Fruit fly (Drosophila melanogaster) Kc167 (cell line): ENCODE measurements around the gene CG17191.

Experiments
- Myc ChIP-seq: fragments of >200 bp; optimal IDR thresholded peaks from 2 replicates; lab custom pipeline; 2017; ENCODE audit warnings: missing external identifiers
- Sin3A ChIP-seq: fragments of >200 bp; optimal IDR thresholded peaks from 2 replicates; lab custom pipeline; 2018; ENCODE audit warnings: missing external identifiers
- h ChIP-seq: fragments of >200 bp; optimal IDR thresholded peaks from 3 replicates; lab custom pipeline; 2018; ENCODE audit warnings: missing external identifiers
- insv ChIP-seq: fragments of >200 bp; optimal IDR thresholded peaks from 3 replicates; lab custom pipeline; 2018; ENCODE audit warnings: missing external identifiers
- psq ChIP-seq: fragments of >200 bp; optimal IDR thresholded peaks from 2 replicates; lab custom pipeline; 2017; ENCODE audit warnings: missing external identifiers
- ttk ChIP-seq: sonication (Bioruptor generic); optimal IDR thresholded peaks from 2 replicates; lab custom pipeline; 2017; ENCODE audit warnings: missing external identifiers

CG17191 gene

DNA sequence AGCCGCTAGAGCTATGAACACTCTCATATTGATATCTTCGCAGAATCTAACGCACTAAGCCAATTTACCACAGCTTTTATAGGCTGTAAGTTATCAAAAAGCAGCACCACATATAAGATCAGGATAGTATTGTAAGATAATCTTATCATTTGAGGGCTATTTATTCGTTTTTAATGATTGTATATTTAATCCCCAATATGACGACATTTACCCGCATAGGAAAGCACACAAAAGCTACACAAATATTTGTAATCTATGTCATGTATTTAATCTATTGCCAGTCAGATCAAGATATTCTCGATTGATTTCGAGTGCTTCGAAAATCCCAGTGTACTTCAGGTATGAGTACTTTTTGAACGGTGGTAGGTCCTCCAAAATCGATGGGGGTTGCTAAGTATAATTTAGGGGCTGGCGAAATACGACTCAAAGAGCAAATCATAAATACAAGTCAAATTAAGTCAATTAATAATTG is at the start of gene CG17191:
TSS of gene CG17191 (minus strand) at position 51 of the 472 bp plus-strand sequence.
- TF ChIP-seq Sin3A (lab: Kevin White, UChicago) (no peak), insv (lab: Kevin White, UChicago) (no peak), h (lab: Kevin White, UChicago) (no peak), Myc (lab: Kevin White, UChicago) (no peak), psq (lab: Kevin White, UChicago) (no peak), ttk (lab: Kevin White, UChicago) (no peak)

DNA sequence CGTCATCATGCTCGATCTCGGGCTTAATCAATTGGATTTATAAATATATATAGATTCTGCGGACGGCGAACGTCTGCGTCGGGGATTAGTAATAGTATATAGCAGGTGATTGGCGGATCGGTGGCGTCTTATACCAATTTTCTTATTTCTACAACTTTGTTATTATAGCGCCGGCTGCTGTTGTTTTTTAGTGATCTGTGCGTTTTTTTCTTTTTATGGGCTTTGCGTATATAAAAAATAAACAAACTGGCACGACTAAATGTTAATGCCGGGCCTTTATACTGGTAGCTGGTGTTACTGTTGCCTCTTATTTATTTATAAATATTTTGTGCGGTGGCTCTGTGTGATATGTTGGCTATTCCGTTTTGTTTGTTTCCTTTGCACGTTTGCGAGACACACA is 49.6 kb upstream of the CG17191 start:
- TF ChIP-seq Myc (lab: Kevin White, UChicago) (no peak), ttk (lab: Kevin White, UChicago) (no peak), insv (lab: Kevin White, UChicago) (no peak), Sin3A (lab: Kevin White, UChicago) (no peak), h (lab: Kevin White, UChicago) (no peak), psq (lab: Kevin White, UChicago) (no peak)

DNA sequence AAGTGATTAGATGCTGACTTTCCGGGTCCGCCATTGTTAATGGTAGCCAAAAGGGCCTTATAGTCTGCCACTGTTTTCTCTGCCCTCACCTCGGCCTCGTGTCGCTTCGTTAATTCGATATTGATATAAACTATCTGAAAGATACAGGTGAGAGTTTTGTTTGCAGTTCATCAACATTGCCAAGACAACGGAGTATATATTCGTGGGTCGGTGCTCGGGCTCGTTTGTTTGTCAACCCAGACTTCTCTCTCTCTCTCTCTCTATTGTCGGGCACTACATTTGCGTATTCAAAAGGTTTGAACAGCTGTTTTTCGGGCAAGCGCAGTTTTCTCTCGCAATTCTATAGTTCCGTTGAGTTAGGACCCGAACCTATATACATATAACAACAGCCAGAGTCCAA is 47.8 kb upstream of the CG17191 start:
- TF ChIP-seq ttk (lab: Kevin White, UChicago) (no peak), psq (lab: Kevin White, UChicago) (no peak)

DNA sequence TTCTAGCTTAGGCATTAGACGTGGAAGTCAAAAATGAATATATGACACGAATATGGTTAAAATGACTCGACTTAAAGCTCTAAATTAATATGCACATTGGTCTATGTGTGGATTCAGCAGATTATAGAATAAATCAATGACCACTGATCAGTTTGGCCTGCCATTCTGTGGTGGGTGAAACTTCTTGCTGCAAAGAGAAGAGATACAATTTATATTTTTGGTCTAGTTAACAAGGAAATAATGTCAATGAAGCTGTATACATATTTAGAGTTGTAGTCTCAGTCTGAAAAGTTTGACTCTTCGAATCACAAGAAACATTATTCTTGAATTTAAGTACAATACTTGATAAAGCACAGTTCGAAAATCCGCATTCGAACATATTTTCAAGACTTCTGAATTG is 45.6 kb upstream of the CG17191 start, which contains the start of gene CG43935:
TSS of gene CG43935 (plus strand) at position 301 of the 400 bp plus-strand sequence.
- TF ChIP-seq Sin3A (lab: Kevin White, UChicago): no peak
- no peak for TF ChIP-seq insv (lab: Kevin White, UChicago)
- no peak for TF ChIP-seq h (lab: Kevin White, UChicago)
- TF ChIP-seq ttk (lab: Kevin White, UChicago): no peak
- no peak for TF ChIP-seq Myc (lab: Kevin White, UChicago)
- no peak for TF ChIP-seq psq (lab: Kevin White, UChicago)

DNA sequence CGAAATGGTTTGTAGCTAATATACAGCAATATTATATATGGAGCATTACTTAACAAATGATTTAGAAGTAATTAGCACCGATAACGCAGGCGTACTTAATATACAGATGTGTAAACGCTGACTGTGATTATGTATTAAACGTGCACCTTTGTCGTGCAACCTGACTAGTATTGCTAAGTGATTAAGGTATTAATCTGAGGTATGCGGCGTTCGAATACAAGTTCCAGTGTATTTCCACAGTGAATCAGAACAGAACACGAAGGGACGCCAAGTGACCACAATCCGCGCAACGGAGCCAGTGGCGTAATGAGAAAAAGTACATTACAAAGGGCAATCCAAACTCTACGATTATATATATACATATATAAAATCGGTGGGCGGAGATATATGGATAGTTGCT is 44.5 kb upstream of the CG17191 start, which contains the start of gene Nep5:
TSS of gene Nep5 (minus strand) at position 101 of the 400 bp plus-strand sequence.
- no peak for TF ChIP-seq Myc (lab: Kevin White, UChicago)
- no peak for TF ChIP-seq h (lab: Kevin White, UChicago)
- no peak for TF ChIP-seq psq (lab: Kevin White, UChicago)
- no peak for TF ChIP-seq Sin3A (lab: Kevin White, UChicago)
- no peak for TF ChIP-seq ttk (lab: Kevin White, UChicago)
- TF ChIP-seq insv (lab: Kevin White, UChicago): no peak

DNA sequence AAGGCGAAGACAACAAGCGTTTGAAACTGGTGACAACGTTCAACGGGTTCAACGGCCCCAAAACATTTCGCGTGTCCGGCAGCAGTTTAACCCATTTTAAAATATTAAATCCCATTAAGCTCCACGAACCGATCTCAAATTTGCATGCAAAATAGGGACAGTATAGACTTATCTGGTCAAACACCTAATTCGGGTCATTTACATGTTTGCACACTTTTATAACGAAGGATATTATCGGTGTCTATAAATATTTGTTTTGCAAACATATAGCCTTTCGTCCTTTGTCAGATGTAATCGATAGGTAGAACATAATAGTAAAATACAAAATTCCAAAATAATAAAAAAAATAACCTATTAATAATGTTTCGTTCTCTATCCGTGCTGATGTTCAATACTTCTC is 42.4 kb upstream of the CG17191 start, which contains the start of gene CG34292:
TSS of gene CG34292 (plus strand) at position 301 of the 400 bp plus-strand sequence.
- TF ChIP-seq psq (lab: Kevin White, UChicago): no peak
- TF ChIP-seq Myc (lab: Kevin White, UChicago): no peak
- no peak for TF ChIP-seq Sin3A (lab: Kevin White, UChicago)
- no peak for TF ChIP-seq insv (lab: Kevin White, UChicago)
- TF ChIP-seq ttk (lab: Kevin White, UChicago): no peak

DNA sequence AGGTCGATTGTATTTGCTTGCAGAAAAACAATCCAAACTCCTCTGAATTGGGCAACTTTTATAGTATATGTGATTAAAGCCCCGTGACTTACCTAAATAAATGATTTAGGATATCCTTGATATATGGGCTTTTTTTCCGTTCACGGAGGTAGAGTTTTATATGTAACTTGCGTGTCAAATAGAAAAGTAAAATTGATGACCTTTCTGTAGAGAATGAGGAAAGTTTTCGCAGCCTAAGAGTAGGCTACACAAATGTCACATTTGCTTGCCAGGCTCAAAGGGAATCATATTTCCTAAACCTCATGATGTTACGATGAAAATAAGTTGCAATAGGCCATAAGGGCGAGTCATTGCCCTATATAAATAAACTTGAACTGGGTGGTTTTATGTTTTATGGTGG is 36.6 kb upstream of the CG17191 start:
- TF ChIP-seq Sin3A (lab: Kevin White, UChicago) (no peak), h (lab: Kevin White, UChicago) (no peak), insv (lab: Kevin White, UChicago) (no peak), Myc (lab: Kevin White, UChicago) (no peak), ttk (lab: Kevin White, UChicago) (no peak), psq (lab: Kevin White, UChicago) (no peak)

DNA sequence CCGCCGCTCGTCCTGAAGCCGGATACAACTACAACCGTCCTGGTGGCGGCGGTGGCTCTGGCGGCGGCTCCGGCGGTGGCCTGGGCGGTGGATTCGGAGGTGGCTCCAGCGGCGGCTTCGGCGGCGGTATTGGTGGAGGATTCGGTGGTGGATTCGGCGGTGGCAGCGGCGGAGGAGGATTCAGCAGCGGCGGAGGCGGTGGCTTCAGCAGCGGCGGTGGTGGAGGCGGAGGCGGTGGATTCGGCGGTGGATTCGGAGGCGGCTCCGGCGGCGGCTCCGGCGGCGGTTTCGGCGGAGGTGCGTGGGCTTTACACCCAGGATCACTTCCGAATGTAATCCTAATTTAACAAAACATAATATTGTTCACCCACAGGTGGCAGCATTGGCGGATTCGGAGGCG is 30.0 kb upstream of the CG17191 start:
- TF ChIP-seq psq (lab: Kevin White, UChicago): no peak
- no peak for TF ChIP-seq Sin3A (lab: Kevin White, UChicago)
- no peak for TF ChIP-seq h (lab: Kevin White, UChicago)

DNA sequence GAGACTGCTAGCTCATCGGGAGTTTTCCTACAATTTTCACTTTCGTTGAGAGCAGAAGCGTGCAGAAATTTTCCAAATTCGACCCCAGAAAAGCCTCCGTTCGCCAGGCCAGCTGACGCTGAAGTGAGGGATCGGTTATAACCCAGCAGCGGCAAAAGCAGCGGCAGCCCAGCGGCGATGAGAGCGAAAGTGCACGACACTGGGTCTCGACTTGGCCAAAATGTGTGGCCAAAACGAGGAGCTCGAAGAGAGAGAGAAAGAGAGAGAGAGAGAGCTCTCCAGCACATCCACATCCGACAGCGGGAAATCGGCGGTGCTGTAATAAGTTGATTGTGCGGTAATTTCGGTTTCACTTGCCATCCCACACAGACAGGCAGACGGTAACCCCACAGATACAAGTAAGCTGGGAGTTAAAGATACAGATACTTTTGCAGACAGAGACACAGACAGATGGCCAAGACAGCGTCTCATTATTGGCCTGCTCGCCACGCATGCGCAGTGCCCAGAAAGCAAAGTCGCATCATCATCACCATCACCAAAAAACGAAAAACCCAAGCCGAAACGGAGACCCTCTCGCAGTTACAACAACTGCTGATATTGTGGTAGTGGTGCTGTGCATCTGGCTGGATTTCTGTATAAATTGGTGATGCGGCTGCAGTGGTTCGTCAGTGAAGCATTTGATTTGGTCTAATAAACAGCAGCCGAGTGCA is 29.2 kb upstream of the CG17191 start, which contains the start of gene TwdlT:
TSS of gene TwdlT (plus strand) at position 660 of the 710 bp plus-strand sequence.
- TF ChIP-seq ttk (lab: Kevin White, UChicago) (no peak), psq (lab: Kevin White, UChicago) (no peak), h (lab: Kevin White, UChicago) (no peak), Sin3A (lab: Kevin White, UChicago) (no peak), Myc (lab: Kevin White, UChicago) (no peak), insv (lab: Kevin White, UChicago) (no peak)

DNA sequence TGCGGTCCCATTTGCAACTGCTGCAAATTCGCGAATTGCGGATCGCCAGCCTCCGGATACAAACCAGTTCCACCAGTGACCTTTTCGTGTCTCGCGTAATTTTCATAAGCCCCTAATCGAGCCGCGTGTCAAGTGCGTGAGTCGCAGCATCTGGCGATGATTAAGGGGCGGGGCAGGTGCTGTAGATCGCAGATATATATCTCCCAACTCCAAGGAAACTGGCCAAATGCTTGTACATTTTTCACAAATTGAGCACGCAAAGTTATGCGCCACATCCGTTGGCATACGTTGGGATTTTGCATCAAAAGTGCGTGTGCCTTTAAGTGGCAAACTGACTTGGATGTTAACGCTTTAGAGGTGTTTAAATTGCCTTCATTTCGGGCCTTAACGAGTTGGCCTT is 20.5 kb upstream of the CG17191 start:
- TF ChIP-seq Sin3A (lab: Kevin White, UChicago) (no peak), ttk (lab: Kevin White, UChicago) (no peak), psq (lab: Kevin White, UChicago) (no peak)

DNA sequence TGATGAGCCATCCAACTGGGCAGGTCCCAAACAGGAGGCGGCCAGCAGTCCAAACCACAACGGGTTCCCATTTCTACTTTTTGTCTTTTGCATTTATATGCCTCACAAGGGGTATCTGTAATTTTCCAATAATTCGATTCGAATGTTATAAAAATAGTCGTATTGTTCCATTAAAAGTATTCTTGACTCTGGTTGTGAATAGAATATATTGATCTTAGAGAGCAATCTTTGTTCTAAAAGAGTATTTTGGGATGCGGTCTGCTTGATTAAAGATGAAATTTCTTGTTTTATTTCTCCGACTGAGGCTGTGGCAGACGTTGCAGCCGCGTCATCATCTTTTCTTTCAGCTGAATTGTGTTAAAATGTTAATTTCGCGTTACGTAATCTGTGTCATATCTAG is 14.4 kb upstream of the CG17191 start:
- TF ChIP-seq psq (lab: Kevin White, UChicago): no peak
- TF ChIP-seq insv (lab: Kevin White, UChicago): no peak
- TF ChIP-seq Sin3A (lab: Kevin White, UChicago): no peak
- TF ChIP-seq h (lab: Kevin White, UChicago): no peak
- no peak for TF ChIP-seq Myc (lab: Kevin White, UChicago)
- no peak for TF ChIP-seq ttk (lab: Kevin White, UChicago)

DNA sequence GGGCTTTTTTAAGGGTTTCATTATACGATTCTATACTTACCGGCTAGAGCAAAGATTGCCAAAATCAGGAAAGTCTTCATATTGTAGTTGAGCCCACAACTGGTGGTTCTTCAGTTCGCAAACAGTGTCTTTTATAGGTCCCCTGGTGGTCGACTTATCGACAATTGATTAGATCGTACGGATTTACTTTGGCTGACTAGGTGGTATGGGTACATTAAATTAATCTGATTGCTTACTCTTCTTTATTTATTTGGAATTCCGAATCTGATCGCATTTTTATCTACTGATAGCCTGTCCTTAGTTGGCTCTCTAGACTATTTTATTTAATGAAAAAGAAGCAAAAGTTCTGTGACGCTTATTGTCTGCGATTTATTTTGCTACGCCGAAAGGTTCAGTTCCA is 6.5 kb upstream of the CG17191 start, which contains the start of gene CG6271:
TSS of gene CG6271 (minus strand) at position 101 of the 400 bp plus-strand sequence.
- TF ChIP-seq ttk (lab: Kevin White, UChicago) (no peak), Sin3A (lab: Kevin White, UChicago) (no peak), h (lab: Kevin White, UChicago) (no peak), insv (lab: Kevin White, UChicago) (no peak), Myc (lab: Kevin White, UChicago) (no peak), psq (lab: Kevin White, UChicago) (no peak)
